Fruit fly (Drosophila melanogaster): ENCODE data around the gene Jasper.

Jasper gene

dm6 chr3R:30052455-30053046 is at the start of gene Jasper:
TSS of gene Jasper (plus strand) at chr3R:30052514.
- TF ChIP-seq pan (optimal IDR thresholded peaks at IDR 0.05) (no peak), lola (GFP tag; optimal IDR thresholded peaks at IDR 0.05) (no peak), ey (GFP tag; optimal IDR thresholded peaks at IDR 0.05) (no peak), GATAd (GFP tag; optimal IDR thresholded peaks at IDR 0.05) (no peak), HLH106 (tag; optimal IDR thresholded peaks at IDR 0.05) (peak; percentile 11), fru (GFP tag; optimal IDR thresholded peaks at IDR 0.05) (no peak), Dfd (GFP tag; optimal IDR thresholded peaks at IDR 0.05) (no peak), CrebA (GFP tag; optimal IDR thresholded peaks at IDR 0.05; ENCODE audit: borderline replicate concordance) (no peak), brk (GFP tag; optimal IDR thresholded peaks at IDR 0.05) (no peak), Myc (optimal IDR thresholded peaks at IDR 0.05) (peak; percentile 28), Dif (GFP tag; optimal IDR thresholded peaks at IDR 0.05; ENCODE audit: partially characterized antibody) (peak; percentile 11), OdsH (GFP tag; optimal IDR thresholded peaks at IDR 0.05) (no peak), dmrt93B (GFP tag; optimal IDR thresholded peaks at IDR 0.05) (no peak), Mio (GFP tag; optimal IDR thresholded peaks at IDR 0.05) (no peak), h (GFP tag; optimal IDR thresholded peaks at IDR 0.05) (no peak), Sp1 (GFP tag; optimal IDR thresholded peaks at IDR 0.05) (peak; percentile 29), Rel (GFP tag; optimal IDR thresholded peaks at IDR 0.05) (no peak), Rel (tag; optimal IDR thresholded peaks at IDR 0.05) (peak; percentile 26), br (GFP tag; optimal IDR thresholded peaks at IDR 0.05) (no peak), sv (GFP tag; optimal IDR thresholded peaks at IDR 0.05) (no peak)

dm6 chr3R:30004648-30005047 is 47.7 kb upstream of the Jasper start, which contains the start of the genes Nlp and Nph:
TSS of gene Nlp (plus strand) at chr3R:30004785.
TSS of gene Nph (minus strand) at chr3R:30004861.
- no peak for TF ChIP-seq sv (GFP tag; optimal IDR thresholded peaks at IDR 0.05)
- TF ChIP-seq foxo (GFP tag; optimal IDR thresholded peaks at IDR 0.05): peak in 1 of 2 experiments; percentile 18
- peak; percentile 0 for TF ChIP-seq OdsH (GFP tag; optimal IDR thresholded peaks at IDR 0.05)
- no peak for TF ChIP-seq Abd-B (GFP tag; optimal IDR thresholded peaks at IDR 0.05)
- TF ChIP-seq Rel (GFP tag; optimal IDR thresholded peaks at IDR 0.05): no peak
- TF ChIP-seq Rel (tag; optimal IDR thresholded peaks at IDR 0.05): peak; percentile 36
- no peak for TF ChIP-seq usp (GFP tag; optimal IDR thresholded peaks at IDR 0.05)
- TF ChIP-seq dl (GFP tag; optimal IDR thresholded peaks at IDR 0.05; ENCODE audit: insufficient read depth in 1 of 2, partially characterized antibody in 2 of 2): no peak
- TF ChIP-seq Sp1 (GFP tag; optimal IDR thresholded peaks at IDR 0.05): peak; percentile 37
- TF ChIP-seq woc (GFP tag; optimal IDR thresholded peaks at IDR 0.05): no peak
- no peak for TF ChIP-seq jim (GFP tag; optimal IDR thresholded peaks at IDR 0.05)
- TF ChIP-seq CrebA (GFP tag; optimal IDR thresholded peaks at IDR 0.05; ENCODE audit: borderline replicate concordance): no peak
- TF ChIP-seq HLH106 (tag; optimal IDR thresholded peaks at IDR 0.05): peak; percentile 29
- TF ChIP-seq rgr (GFP tag; optimal IDR thresholded peaks at IDR 0.05): peak; percentile 50
- no peak for TF ChIP-seq Hr83 (GFP tag; optimal IDR thresholded peaks at IDR 0.05; ENCODE audit: poor library complexity, severe bottlenecking)
- TF ChIP-seq Hnf4 (GFP tag; optimal IDR thresholded peaks at IDR 0.05): no peak
- peak; percentile 54 for TF ChIP-seq h (GFP tag; optimal IDR thresholded peaks at IDR 0.05)
- TF ChIP-seq fru (GFP tag; optimal IDR thresholded peaks at IDR 0.05): no peak
- peak; percentile 76 for TF ChIP-seq Myc (optimal IDR thresholded peaks at IDR 0.05)
- TF ChIP-seq Dfd (GFP tag; optimal IDR thresholded peaks at IDR 0.05): no peak
- peak; percentile 39 for TF ChIP-seq br (GFP tag; optimal IDR thresholded peaks at IDR 0.05)
- peak; percentile 25 for TF ChIP-seq psq (GFP tag; optimal IDR thresholded peaks at IDR 0.05)
- no peak for TF ChIP-seq dsf (GFP tag; optimal IDR thresholded peaks at IDR 0.05; ENCODE audit: borderline replicate concordance)

DNA sequence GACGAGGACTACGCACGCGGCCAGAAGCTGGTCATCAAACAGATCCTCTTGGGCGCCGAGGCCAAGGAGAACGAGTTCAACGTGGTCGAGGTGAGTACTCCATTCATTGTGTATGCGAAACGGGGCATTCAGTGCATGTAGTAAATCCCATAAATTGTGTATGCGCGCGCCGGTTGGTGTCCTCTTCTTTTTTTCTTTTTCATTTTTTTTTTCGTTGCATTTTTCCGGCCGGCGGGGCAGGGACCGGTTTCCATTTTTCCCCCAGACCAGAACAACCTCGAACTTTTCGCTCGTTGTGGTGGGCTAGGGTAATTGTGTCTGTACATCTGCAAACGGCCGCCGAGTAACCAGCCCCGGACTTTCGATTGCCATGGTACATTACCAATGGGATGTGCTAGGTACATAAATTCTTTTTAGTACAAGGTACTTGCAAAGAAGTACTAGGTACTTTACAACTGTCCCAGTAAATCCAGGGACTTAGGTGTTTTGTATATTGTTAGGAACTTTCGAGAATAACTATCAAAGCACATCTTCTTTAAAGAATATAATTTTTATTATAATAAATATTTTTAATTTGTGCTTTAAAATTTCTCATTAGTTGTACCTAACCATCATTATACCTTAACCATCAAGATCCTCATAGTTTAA is 46.9 kb upstream of the Jasper start:
- TF ChIP-seq foxo (GFP tag; optimal IDR thresholded peaks at IDR 0.05) (peak in 1 of 2 experiments; percentile 2), br (GFP tag; optimal IDR thresholded peaks at IDR 0.05) (no peak), jim (GFP tag; optimal IDR thresholded peaks at IDR 0.05) (no peak)

DNA sequence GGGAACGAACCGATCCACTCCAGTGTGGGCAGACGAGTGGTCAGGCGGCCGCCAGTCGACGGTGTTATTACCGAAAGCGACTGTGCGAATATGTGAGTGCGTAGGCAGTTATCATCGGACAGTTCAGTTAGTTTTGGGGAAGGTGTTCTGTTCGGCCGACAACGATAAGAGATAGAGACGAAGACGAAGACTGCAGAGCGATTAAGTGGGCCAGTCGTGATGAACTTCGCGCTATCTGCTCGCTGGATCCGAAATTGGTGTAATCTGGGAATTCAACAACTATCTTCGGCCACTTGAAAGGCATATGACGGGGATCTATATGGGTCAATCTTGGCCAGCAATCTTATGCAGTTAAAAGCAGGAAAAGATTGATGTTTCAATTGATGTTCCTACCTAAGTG is 43.1 kb upstream of the Jasper start, which contains the start of gene CG7912:
Gene CG7912, minus strand, starts transcription at position 17 of the 400 bp plus-strand sequence.
- TF ChIP-seq woc (GFP tag; optimal IDR thresholded peaks at IDR 0.05): no peak
- no peak for TF ChIP-seq Hr78 (GFP tag; optimal IDR thresholded peaks at IDR 0.05)
- no peak for TF ChIP-seq HLH106 (tag; optimal IDR thresholded peaks at IDR 0.05)
- no peak for TF ChIP-seq jim (GFP tag; optimal IDR thresholded peaks at IDR 0.05)
- no peak for TF ChIP-seq Myc (optimal IDR thresholded peaks at IDR 0.05)
- no peak for TF ChIP-seq fru (GFP tag; optimal IDR thresholded peaks at IDR 0.05)
- no peak for TF ChIP-seq Rel (GFP tag; optimal IDR thresholded peaks at IDR 0.05)
- no peak for TF ChIP-seq Rel (tag; optimal IDR thresholded peaks at IDR 0.05)
- TF ChIP-seq sv (GFP tag; optimal IDR thresholded peaks at IDR 0.05): no peak
- no peak for TF ChIP-seq rgr (GFP tag; optimal IDR thresholded peaks at IDR 0.05)
- TF ChIP-seq Dif (GFP tag; optimal IDR thresholded peaks at IDR 0.05; ENCODE audit: partially characterized antibody): no peak
- no peak for TF ChIP-seq ey (GFP tag; optimal IDR thresholded peaks at IDR 0.05)
- no peak for TF ChIP-seq Mio (GFP tag; optimal IDR thresholded peaks at IDR 0.05)
- TF ChIP-seq psq (GFP tag; optimal IDR thresholded peaks at IDR 0.05): no peak
- no peak for TF ChIP-seq dl (GFP tag; optimal IDR thresholded peaks at IDR 0.05; ENCODE audit: insufficient read depth in 1 of 2, partially characterized antibody in 2 of 2)
- no peak for TF ChIP-seq dmrt93B (GFP tag; optimal IDR thresholded peaks at IDR 0.05)
- no peak for TF ChIP-seq Jra (GFP tag; optimal IDR thresholded peaks at IDR 0.05)
